Worm (Caenorhabditis elegans) whole organism, L4 larva: Measurements from ENCODE around the gene coa-7.

Source experiments
- F44E2.7 ChIP-seq: fragments of 200-800 bp; sonication (Bioruptor generic); IDR thresholded peaks from 2 replicates; pipeline ENCODE4 v2.1.2; 2022; ENCODE audit warnings: missing genetic modification characterization, missing compliant biosample characterization
- T20F7.1 ChIP-seq: fragments of 200-800 bp; sonication (Bioruptor generic); optimal IDR thresholded peaks from 2 replicates; lab custom pipeline; 2018; ENCODE audit warnings: mild to moderate bottlenecking, missing genetic modification characterization, missing compliant biosample characterization
- T26A8.4 ChIP-seq: fragments of 200-800 bp; sonication (Bioruptor generic); IDR thresholded peaks from 2 replicates; pipeline ENCODE4 v1.3.6; 2022; ENCODE audit warnings: missing genetic modification characterization, missing compliant biosample characterization
- Y48G9A.11 ChIP-seq: fragments of 200-800 bp; sonication (Bioruptor generic); IDR thresholded peaks from 2 replicates; pipeline ENCODE4 v1.3.6; 2022; ENCODE audit warnings: missing genetic modification reagents, missing genetic modification characterization, missing compliant biosample characterization
- Y75B8A.6 ChIP-seq: fragments of 200-800 bp; sonication (Bioruptor generic); IDR thresholded peaks from 2 replicates; pipeline ENCODE4 v1.3.6; 2022; ENCODE audit warnings: missing genetic modification reagents, missing genetic modification characterization, missing compliant biosample characterization
- ama-1 ChIP-seq: fragments of 150-350 bp; optimal IDR thresholded peaks from 2 replicates; lab custom pipeline; 2014; ENCODE audit warnings: inconsistent platforms, mixed read lengths
- arid-1 ChIP-seq: fragments of 200-800 bp; sonication (Bioruptor generic); conservative IDR thresholded peaks from 2 replicates; pipeline ENCODE4 v1.3.6; 2022; ENCODE audit warnings: missing genetic modification reagents, missing genetic modification characterization, missing compliant biosample characterization
- attf-4 ChIP-seq: sonication (generic microtip); optimal IDR thresholded peaks from 3 replicates; lab custom pipeline; 2017; ENCODE audit warnings: missing biosample characterization, missing genetic modification characterization
- ceh-20 ChIP-seq: fragments of 200-800 bp; sonication (Bioruptor generic); IDR thresholded peaks from 2 replicates; pipeline ENCODE4 v1.3.6; 2022; ENCODE audit warnings: missing genetic modification reagents, missing genetic modification characterization, missing compliant biosample characterization
- ceh-28 ChIP-seq: fragments of 150-350 bp; optimal IDR thresholded peaks from 2 replicates; lab custom pipeline; 2014; ENCODE audit warnings: missing biosample characterization, missing genetic modification reagents, missing genetic modification characterization
- ceh-44 ChIP-seq: fragments of 200-800 bp; sonication (Bioruptor generic); IDR thresholded peaks from 2 replicates; pipeline ENCODE4 v1.3.6; 2022; ENCODE audit warnings: missing genetic modification reagents, missing genetic modification characterization, missing compliant biosample characterization
- ceh-82 ChIP-seq: sonication (generic microtip); optimal IDR thresholded peaks from 2 replicates; lab custom pipeline; 2017; ENCODE audit warnings: missing biosample characterization, missing genetic modification characterization
- ces-1 ChIP-seq: fragments of 150-350 bp; sonication (generic microtip); optimal IDR thresholded peaks from 4 replicates; lab custom pipeline; 2014; ENCODE audit warnings: missing biosample characterization, missing genetic modification reagents, missing genetic modification characterization
- cey-2 ChIP-seq: sonication (generic microtip); optimal IDR thresholded peaks from 3 replicates; lab custom pipeline; 2017; ENCODE audit warnings: missing genetic modification characterization, mild to moderate bottlenecking, missing compliant biosample characterization, antibody characterized with exemption, borderline replicate concordance; ENCODE audit not compliant: insufficient read depth
- daf-16 ChIP-seq, 3 experiments: sonication (generic microtip); optimal IDR thresholded peaks; 2 replicates each; lab custom pipeline; 2016 to 2017; ENCODE audit warnings: missing genetic modification characterization in 3 of 3, missing genetic modification reagents in 3 of 3, mild to moderate bottlenecking in 2 of 3, missing compliant biosample characterization in 2 of 3, missing biosample characterization in 1 of 3, moderate library complexity in 1 of 3
- dmd-9 ChIP-seq: fragments of 200-800 bp; sonication (Bioruptor generic); IDR thresholded peaks from 2 replicates; pipeline ENCODE4 v1.3.6; 2022; ENCODE audit warnings: missing genetic modification reagents, missing genetic modification characterization, missing compliant biosample characterization
- dpl-1 ChIP-seq: fragments of 150-350 bp; optimal IDR thresholded peaks from 2 replicates; lab custom pipeline; 2014; ENCODE audit warnings: missing biosample characterization, missing genetic modification reagents, missing genetic modification characterization
- hif-1 ChIP-seq, 2 experiments: sonication (generic microtip); optimal IDR thresholded peaks; 2 replicates each; lab custom pipeline; 2016 to 2017; ENCODE audit warnings: missing compliant biosample characterization in 2 of 2, missing genetic modification characterization in 2 of 2, missing genetic modification reagents in 2 of 2, missing genotype in 2 of 2, mild to moderate bottlenecking in 1 of 2
- hmg-1.1 ChIP-seq: fragments of 200-800 bp; sonication (Bioruptor generic); IDR thresholded peaks from 2 replicates; pipeline ENCODE4 v1.3.6; 2022; ENCODE audit warnings: missing genetic modification reagents, missing genetic modification characterization, missing compliant biosample characterization
- jun-1 ChIP-seq: fragments of 150-350 bp; optimal IDR thresholded peaks from 2 replicates; lab custom pipeline; 2014; ENCODE audit warnings: missing biosample characterization, missing genetic modification reagents, missing genetic modification characterization
- lim-7 ChIP-seq: fragments of 200-800 bp; sonication (Bioruptor generic); IDR thresholded peaks from 2 replicates; pipeline ENCODE4 v1.3.6; 2022; ENCODE audit warnings: missing genetic modification characterization, missing compliant biosample characterization
- lin-1 ChIP-seq: fragments of 200-800 bp; sonication (Bioruptor generic); IDR thresholded peaks from 2 replicates; pipeline ENCODE4 v1.3.6; 2022; ENCODE audit warnings: missing genetic modification reagents, missing genetic modification characterization, missing compliant biosample characterization
- lin-13 ChIP-seq: fragments of 150-350 bp; optimal IDR thresholded peaks from 2 replicates; lab custom pipeline; 2014; ENCODE audit warnings: missing biosample characterization, missing genetic modification reagents, missing genetic modification characterization
- lin-38 ChIP-seq: fragments of 200-800 bp; sonication (Bioruptor generic); IDR thresholded peaks from 2 replicates; pipeline ENCODE4 v1.3.6; 2022; ENCODE audit warnings: missing genetic modification reagents, missing genetic modification characterization, missing compliant biosample characterization
- lin-39 ChIP-seq: fragments of 150-350 bp; optimal IDR thresholded peaks from 2 replicates; lab custom pipeline; 2014; ENCODE audit warnings: missing biosample characterization, missing genetic modification reagents, missing genetic modification characterization
- lsy-2 ChIP-seq, 2 experiments: fragments of 150-350 bp in 1 of 2; sonication (generic microtip) in 1 of 2; optimal IDR thresholded peaks; 2 replicates each; lab custom pipeline; 2014 to 2017; ENCODE audit warnings: missing biosample characterization in 2 of 2, missing genetic modification characterization in 2 of 2
- madf-5 ChIP-seq, 2 experiments: fragments of 200-800 bp; sonication (Bioruptor generic); IDR thresholded peaks; 2 replicates each; pipeline ENCODE4 v1.3.6; 2022; ENCODE audit warnings: missing compliant biosample characterization in 2 of 2, missing genetic modification characterization in 2 of 2
- mdl-1 ChIP-seq, 2 experiments: fragments of 150-350 bp in 1 of 2; sonication (generic microtip) in 1 of 2; optimal IDR thresholded peaks; 2 replicates each; lab custom pipeline; 2014 to 2017; ENCODE audit warnings: missing biosample characterization in 2 of 2, missing genetic modification characterization in 2 of 2
- mxl-2 ChIP-seq: fragments of 200-800 bp; sonication (Bioruptor generic); conservative IDR thresholded peaks from 2 replicates; pipeline ENCODE4 v1.3.6; 2022; ENCODE audit warnings: missing genetic modification reagents, missing genetic modification characterization, missing compliant biosample characterization
- mxl-3 ChIP-seq: fragments of 200-800 bp; sonication (Bioruptor generic); optimal IDR thresholded peaks from 2 replicates; lab custom pipeline; 2018; ENCODE audit warnings: mild to moderate bottlenecking, missing genetic modification characterization, missing compliant biosample characterization
- nhr-10 ChIP-seq: fragments of 150-350 bp; optimal IDR thresholded peaks from 2 replicates; lab custom pipeline; 2014; ENCODE audit warnings: missing biosample characterization, missing genetic modification characterization
- nhr-11 ChIP-seq: fragments of 150-350 bp; optimal IDR thresholded peaks from 2 replicates; lab custom pipeline; 2014; ENCODE audit warnings: missing biosample characterization, missing genetic modification characterization
- nhr-237 ChIP-seq: sonication (generic microtip); optimal IDR thresholded peaks from 2 replicates; lab custom pipeline; 2017; ENCODE audit warnings: missing biosample characterization, missing genetic modification characterization
- nhr-25 ChIP-seq: sonication (generic microtip); optimal IDR thresholded peaks from 2 replicates; lab custom pipeline; 2017; ENCODE audit warnings: missing genetic modification characterization, mild to moderate bottlenecking, missing compliant biosample characterization, antibody characterized with exemption, moderate library complexity, borderline replicate concordance; ENCODE audit not compliant: insufficient read depth
- nhr-28 ChIP-seq: fragments of 150-350 bp; optimal IDR thresholded peaks from 2 replicates; lab custom pipeline; 2014; ENCODE audit warnings: missing biosample characterization, missing genetic modification characterization
- nhr-48 ChIP-seq: sonication (generic microtip); optimal IDR thresholded peaks from 2 replicates; lab custom pipeline; 2016; ENCODE audit warnings: mild to moderate bottlenecking, missing genetic modification characterization, missing compliant biosample characterization
- nhr-6 ChIP-seq: fragments of 150-350 bp; optimal IDR thresholded peaks from 2 replicates; lab custom pipeline; 2014; ENCODE audit warnings: missing biosample characterization, missing genetic modification characterization
- nhr-76 ChIP-seq: fragments of 150-350 bp; optimal IDR thresholded peaks from 2 replicates; lab custom pipeline; 2014; ENCODE audit warnings: missing biosample characterization, missing genetic modification characterization
- pqm-1 ChIP-seq: sonication (generic microtip); optimal IDR thresholded peaks from 2 replicates; lab custom pipeline; 2017; ENCODE audit warnings: missing biosample characterization, missing genetic modification characterization
- rbr-2 ChIP-seq: sonication (generic microtip); optimal IDR thresholded peaks from 2 replicates; lab custom pipeline; 2016; ENCODE audit warnings: missing genotype, missing genetic modification characterization, missing compliant biosample characterization
- sdz-12 ChIP-seq: fragments of 200-800 bp; sonication (Bioruptor generic); optimal IDR thresholded peaks from 2 replicates; lab custom pipeline; 2018; ENCODE audit warnings: mild to moderate bottlenecking, missing genetic modification characterization, missing compliant biosample characterization
- skn-1 ChIP-seq: fragments of 150-350 bp; optimal IDR thresholded peaks from 2 replicates; lab custom pipeline; 2014; ENCODE audit warnings: missing biosample characterization, missing genetic modification characterization
- spr-1 ChIP-seq: sonication (generic microtip); optimal IDR thresholded peaks from 2 replicates; lab custom pipeline; 2016; ENCODE audit warnings: mild to moderate bottlenecking, missing genetic modification characterization, missing compliant biosample characterization
- spr-3 ChIP-seq: fragments of 200-800 bp; sonication (Bioruptor generic); optimal IDR thresholded peaks from 2 replicates; lab custom pipeline; 2018; ENCODE audit warnings: mild to moderate bottlenecking, missing genetic modification characterization, missing compliant biosample characterization
- tag-97 ChIP-seq: fragments of 200-800 bp; sonication (Bioruptor generic); IDR thresholded peaks from 2 replicates; pipeline ENCODE4 v1.3.6; 2022; ENCODE audit warnings: missing genetic modification characterization, missing compliant biosample characterization
- unc-62 ChIP-seq, 3 experiments: fragments of 150-350 bp in 1 of 3; sonication (generic microtip); optimal IDR thresholded peaks in 2 of 3; peaks in 1 of 3; 1 replicate in 1 of 3; 2 replicates in 2 of 3; lab custom pipeline; 2014 to 2017; ENCODE audit warnings: missing biosample characterization in 3 of 3, missing genetic modification characterization in 3 of 3, missing genetic modification reagents in 3 of 3, missing genotype in 1 of 3
- vab-7 ChIP-seq: fragments of 200-800 bp; sonication (Bioruptor generic); IDR thresholded peaks from 2 replicates; pipeline ENCODE4 v1.3.6; 2022; ENCODE audit warnings: missing genetic modification reagents, missing genetic modification characterization, missing compliant biosample characterization
- zfp-2 ChIP-seq: sonication (generic microtip); optimal IDR thresholded peaks from 2 replicates; lab custom pipeline; 2016; ENCODE audit warnings: mild to moderate bottlenecking, missing genetic modification characterization, missing compliant biosample characterization
- zip-11 ChIP-seq: fragments of 200-800 bp; sonication (Bioruptor generic); IDR thresholded peaks from 2 replicates; pipeline ENCODE4 v1.3.6; 2022; ENCODE audit warnings: missing genetic modification characterization, missing compliant biosample characterization

The coa-7 gene

DNA sequence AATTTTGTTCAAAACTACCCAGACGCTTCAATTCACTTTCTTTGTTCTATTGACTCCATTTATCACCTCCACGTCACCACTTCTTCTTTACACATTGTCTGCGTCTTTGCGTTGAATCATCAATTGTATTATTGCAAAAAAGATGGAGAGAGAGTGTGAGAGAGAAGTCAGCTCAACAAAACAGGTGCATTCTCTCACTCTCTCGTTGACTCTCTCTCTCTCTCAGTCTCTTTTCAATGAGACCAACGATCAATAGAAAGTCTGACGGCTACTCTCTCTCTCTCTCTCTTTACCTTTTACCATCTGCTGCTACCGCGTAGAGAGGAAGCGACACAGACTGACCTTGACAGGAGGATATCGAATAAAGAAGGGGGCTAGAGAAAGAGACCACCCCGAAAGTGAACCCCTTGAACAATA lies 15.2 kb downstream of the coa-7 start (continued):
- TF ChIP-seq nhr-48 (tag; lab: Kevin White, UChicago) (peak; percentile 92), tag-97 (GFP tag; lab: Robert Waterston, UW) (no peak), lin-38 (peak; percentile 45; the same call in 1 of the 2 replicates), attf-4 (tag; lab: Kevin White, UChicago) (no peak), lim-7 (GFP tag; lab: Robert Waterston, UW) (0 out of 2 replicates have a peak, but pooled peaks have one; percentile 4), skn-1 (tag; lab: Kevin White, UChicago) (no peak), dmd-9 (peak; percentile 60; the same call in 1 of the 2 replicates), lin-1 (0 out of 2 replicates have a peak, but pooled peaks have one; percentile 15), Y48G9A.11 (no peak), pqm-1 (tag; lab: Kevin White, UChicago) (peak; percentile 25), nhr-76 (tag; lab: Kevin White, UChicago) (no peak), unc-62 (GFP tag; optimal IDR thresholded peaks at IDR 0.05 in 1 of 2; lab: Kevin White, UChicago) (peak in 1 of 2 experiments; percentile 100), unc-62 (tag; optimal IDR thresholded peaks at IDR 0.05; lab: Kevin White, UChicago) (no peak), mxl-3 (peak; percentile 78), nhr-6 (peak; percentile 96), ces-1 (GFP tag; lab: Kevin White, UChicago) (peak; percentile 14), dpl-1 (peak; percentile 32), ceh-82 (tag; lab: Kevin White, UChicago) (no peak), nhr-28 (tag; lab: Kevin White, UChicago) (peak; percentile 83), spr-1 (peak; percentile 49), spr-3 (GFP tag; lab: Kevin White, UChicago) (no peak), F44E2.7 (GFP tag; lab: Robert Waterston, UW) (0 out of 2 replicates have a peak, but pooled peaks have one; percentile 21), T26A8.4 (GFP tag; lab: Robert Waterston, UW) (peak; percentile 75), cey-2 (tag; lab: Kevin White, UChicago) (peak; percentile 67), ama-1 (peak; percentile 88), arid-1 (GFP tag; lab: Robert Waterston, UW) (peak; percentile 45), zfp-2 (tag; lab: Kevin White, UChicago) (no peak), mdl-1 (tag; optimal IDR thresholded peaks at IDR 0.05; lab: Kevin White, UChicago) (peak; percentile 16 to 92), ceh-20 (GFP tag; lab: Robert Waterston, UW) (0 out of 2 replicates have a peak, but pooled peaks have one; percentile 6), nhr-11 (tag; lab: Kevin White, UChicago) (peak; percentile 86), hif-1 (tag; optimal IDR thresholded peaks at IDR 0.05; lab: Kevin White, UChicago) (peak in 1 of 2 experiments; percentile 36), hmg-1.1 (peak; percentile 72), ceh-28 (peak; percentile 72), madf-5 (GFP tag; IDR thresholded peaks at IDR 0.05; lab: Robert Waterston, UW) (no peak), Y75B8A.6 (0 out of 2 replicates have a peak, but pooled peaks have one; percentile 64), nhr-10 (peak; percentile 25), rbr-2 (tag; lab: Kevin White, UChicago) (peak; percentile 80), zip-11 (GFP tag; lab: Robert Waterston, UW) (no peak), sdz-12 (GFP tag; lab: Kevin White, UChicago) (no peak), lin-39 (no peak), nhr-237 (tag; lab: Kevin White, UChicago) (peak; percentile 9), ceh-44 (no peak), lsy-2 (tag; optimal IDR thresholded peaks at IDR 0.05; lab: Kevin White, UChicago) (peak; percentile 82 to 83), T20F7.1 (no peak), jun-1 (tag; lab: Kevin White, UChicago) (peak; percentile 81), nhr-25 (tag; lab: Kevin White, UChicago) (peak; percentile 94), vab-7 (no peak), lin-13 (peak; percentile 81), daf-16 (GFP tag; optimal IDR thresholded peaks at IDR 0.05; lab: Kevin White, UChicago) (peak in 1 of 2 experiments; percentile 48), daf-16 (tag; optimal IDR thresholded peaks at IDR 0.05; lab: Kevin White, UChicago) (peak; percentile 76), mxl-2 (0 out of 2 replicates have a peak, but pooled peaks have one; percentile 57)
